Worm (Caenorhabditis elegans) whole organism, L1 larva: ENCODE data around the gene M106.3.

Source experiments
- C16A3.4 ChIP-seq: fragments of 150-350 bp; optimal IDR thresholded peaks from 2 replicates; lab custom pipeline; 2014; ENCODE audit warnings: missing biosample characterization, missing genetic modification characterization
- C34B4.2 ChIP-seq: sonication (generic microtip); optimal IDR thresholded peaks from 2 replicates; lab custom pipeline; 2017; ENCODE audit warnings: mild to moderate bottlenecking, missing genetic modification characterization, missing compliant biosample characterization
- F16B12.6 ChIP-seq: fragments of 150-350 bp; optimal IDR thresholded peaks from 2 replicates; lab custom pipeline; 2014; ENCODE audit warnings: missing biosample characterization, missing genetic modification characterization
- Y116A8C.19 ChIP-seq: sonication (generic microtip); optimal IDR thresholded peaks from 2 replicates; lab custom pipeline; 2016; ENCODE audit warnings: missing compliant biosample characterization, missing genetic modification characterization, borderline replicate concordance
- alr-1 ChIP-seq: fragments of 200-800 bp; sonication (Bioruptor generic); optimal IDR thresholded peaks from 2 replicates; lab custom pipeline; 2018; ENCODE audit warnings: borderline replicate concordance, mild to moderate bottlenecking, missing genetic modification characterization, missing compliant biosample characterization
- blmp-1 ChIP-seq: fragments of 150-350 bp; optimal IDR thresholded peaks from 2 replicates; lab custom pipeline; 2014; ENCODE audit warnings: missing biosample characterization, missing genetic modification characterization
- ceh-8 ChIP-seq: fragments of 200-800 bp; sonication (Bioruptor generic); optimal IDR thresholded peaks from 2 replicates; lab custom pipeline; 2018; ENCODE audit warnings: mild to moderate bottlenecking, missing genetic modification characterization, moderate library complexity, missing compliant biosample characterization
- ceh-82 ChIP-seq, 3 experiments: fragments of 150-350 bp in 1 of 3; sonication (generic microtip) in 2 of 3; optimal IDR thresholded peaks; 2 replicates each; lab custom pipeline; 2014 to 2017; ENCODE audit warnings: missing biosample characterization in 3 of 3, missing genetic modification characterization in 3 of 3
- ceh-90 ChIP-seq: sonication (generic microtip); optimal IDR thresholded peaks from 2 replicates; lab custom pipeline; 2016; ENCODE audit warnings: missing genetic modification characterization, missing compliant biosample characterization
- efl-1 ChIP-seq, 4 experiments: fragments of 150-350 bp; optimal IDR thresholded peaks in 3 of 4; peaks in 1 of 4; 1 replicate in 1 of 4; 2 replicates in 3 of 4; lab custom pipeline; 2014; ENCODE audit warnings: missing biosample characterization in 2 of 4, missing genetic modification characterization in 2 of 4, missing genetic modification reagents in 2 of 4
- efl-3 ChIP-seq: fragments of 200-800 bp; sonication (Bioruptor generic); optimal IDR thresholded peaks from 2 replicates; lab custom pipeline; 2018; ENCODE audit warnings: mild to moderate bottlenecking, missing genetic modification characterization, missing compliant biosample characterization
- egl-13 ChIP-seq: sonication (generic microtip); optimal IDR thresholded peaks from 2 replicates; lab custom pipeline; 2016; ENCODE audit warnings: missing genotype, missing genetic modification reagents, missing genetic modification characterization, missing compliant biosample characterization
- egl-27 ChIP-seq, 2 experiments: fragments of 150-350 bp in 1 of 2; sonication (generic microtip); optimal IDR thresholded peaks; 3 replicates each; lab custom pipeline; 2017 to 2018; ENCODE audit warnings: missing biosample characterization in 2 of 2, missing genetic modification characterization in 2 of 2, missing genetic modification reagents in 2 of 2
- elt-2 ChIP-seq: sonication (generic microtip); optimal IDR thresholded peaks from 2 replicates; lab custom pipeline; 2016; ENCODE audit warnings: missing genetic modification characterization, mild to moderate bottlenecking, inconsistent platforms, missing compliant biosample characterization, missing genetic modification reagents
- elt-3 ChIP-seq, 6 experiments: fragments of 150-350 bp in 1 of 6; sonication (generic microtip); optimal IDR thresholded peaks; 2 replicates each; lab custom pipeline; 2017 to 2018; ENCODE audit warnings: missing biosample characterization in 6 of 6, missing genetic modification characterization in 6 of 6, inconsistent platforms in 1 of 6
- fkh-10 ChIP-seq: sonication (generic microtip); optimal IDR thresholded peaks from 2 replicates; lab custom pipeline; 2017; ENCODE audit warnings: missing biosample characterization, missing genetic modification reagents, missing genetic modification characterization
- fkh-4 ChIP-seq: sonication (generic microtip); optimal IDR thresholded peaks from 2 replicates; lab custom pipeline; 2016; ENCODE audit warnings: missing compliant biosample characterization, missing genetic modification characterization, borderline replicate concordance
- fkh-8 ChIP-seq: sonication (generic microtip); optimal IDR thresholded peaks from 2 replicates; lab custom pipeline; 2016; ENCODE audit warnings: mild to moderate bottlenecking, missing genetic modification characterization, missing compliant biosample characterization
- grh-1 ChIP-seq: fragments of 200-800 bp; sonication (Bioruptor generic); IDR thresholded peaks from 2 replicates; pipeline ENCODE4 v1.3.6; 2022; ENCODE audit warnings: missing genetic modification reagents, missing genetic modification characterization, missing compliant biosample characterization
- hlh-17 ChIP-seq: fragments of 200-800 bp; sonication (Bioruptor generic); optimal IDR thresholded peaks from 2 replicates; lab custom pipeline; 2018; ENCODE audit warnings: missing genetic modification characterization, mild to moderate bottlenecking, missing compliant biosample characterization, moderate library complexity, borderline replicate concordance
- irx-1 ChIP-seq: sonication (generic microtip); optimal IDR thresholded peaks from 2 replicates; lab custom pipeline; 2016; ENCODE audit warnings: missing genetic modification characterization, missing compliant biosample characterization
- isw-1 ChIP-seq: fragments of 200-800 bp; sonication (Bioruptor generic); IDR thresholded peaks from 2 replicates; pipeline ENCODE4 v1.3.6; 2022; ENCODE audit warnings: missing genetic modification characterization, missing compliant biosample characterization
- jun-1 ChIP-seq: fragments of 150-350 bp; optimal IDR thresholded peaks from 2 replicates; lab custom pipeline; 2014; ENCODE audit warnings: missing biosample characterization, missing genetic modification reagents, missing genetic modification characterization
- lin-35 ChIP-seq, 2 experiments: fragments of 150-350 bp; optimal IDR thresholded peaks; 2 replicates each; lab custom pipeline; 2014; ENCODE audit warnings: missing biosample characterization in 2 of 2, missing genetic modification characterization in 2 of 2, missing genetic modification reagents in 2 of 2
- lir-3 ChIP-seq: sonication (generic microtip); optimal IDR thresholded peaks from 2 replicates; lab custom pipeline; 2016; ENCODE audit warnings: mild to moderate bottlenecking, missing genetic modification characterization, moderate library complexity, missing compliant biosample characterization; ENCODE audit not compliant: poor library complexity
- mab-9 ChIP-seq: fragments of 200-800 bp; sonication (Bioruptor generic); IDR thresholded peaks from 2 replicates; pipeline ENCODE4 v1.3.6; 2022; ENCODE audit warnings: missing genetic modification reagents, missing genetic modification characterization, missing compliant biosample characterization
- mef-2 ChIP-seq: fragments of 150-350 bp; optimal IDR thresholded peaks from 2 replicates; lab custom pipeline; 2014; ENCODE audit warnings: missing biosample characterization, missing genetic modification characterization
- mep-1 ChIP-seq: fragments of 150-350 bp; optimal IDR thresholded peaks from 2 replicates; lab custom pipeline; 2014; ENCODE audit warnings: missing biosample characterization, missing genetic modification characterization
- nhr-19 ChIP-seq: fragments of 200-800 bp; sonication (Bioruptor generic); conservative IDR thresholded peaks from 2 replicates; pipeline ENCODE4 v1.3.6; 2022; ENCODE audit warnings: missing genetic modification characterization, missing compliant biosample characterization
- nhr-237 ChIP-seq: fragments of 150-350 bp; optimal IDR thresholded peaks from 2 replicates; lab custom pipeline; 2014; ENCODE audit warnings: missing biosample characterization, missing genetic modification characterization
- nhr-76 ChIP-seq: sonication (generic microtip); optimal IDR thresholded peaks from 2 replicates; lab custom pipeline; 2017; ENCODE audit warnings: missing biosample characterization, missing genetic modification characterization
- nhr-77 ChIP-seq: fragments of 150-350 bp; optimal IDR thresholded peaks from 2 replicates; lab custom pipeline; 2014; ENCODE audit warnings: missing biosample characterization, missing genetic modification characterization
- nhr-85 ChIP-seq: sonication (generic microtip); peaks from one replicate; lab custom pipeline; 2016; ENCODE audit warnings: missing genetic modification characterization, inconsistent platforms, missing compliant biosample characterization
- nhr-90 ChIP-seq: sonication (generic microtip); optimal IDR thresholded peaks from 2 replicates; lab custom pipeline; 2016; ENCODE audit warnings: mild to moderate bottlenecking, missing genetic modification characterization, missing compliant biosample characterization; ENCODE audit not compliant: poor library complexity
- pax-3 ChIP-seq: fragments of 200-800 bp; sonication (Bioruptor generic); optimal IDR thresholded peaks from 2 replicates; lab custom pipeline; 2018; ENCODE audit warnings: mild to moderate bottlenecking, missing genetic modification characterization, moderate library complexity, missing compliant biosample characterization
- rnt-1 ChIP-seq: sonication (generic microtip); optimal IDR thresholded peaks from 2 replicates; lab custom pipeline; 2016; ENCODE audit warnings: mild to moderate bottlenecking, missing genetic modification characterization, moderate library complexity, missing compliant biosample characterization
- skn-1 ChIP-seq: fragments of 150-350 bp; optimal IDR thresholded peaks from 2 replicates; lab custom pipeline; 2014; ENCODE audit warnings: missing biosample characterization, missing genetic modification characterization
- sptf-1 ChIP-seq: fragments of 150-350 bp; optimal IDR thresholded peaks from 2 replicates; lab custom pipeline; 2014; ENCODE audit warnings: missing biosample characterization, missing genetic modification characterization
- sup-37 ChIP-seq: fragments of 200-800 bp; sonication (Bioruptor generic); optimal IDR thresholded peaks from 2 replicates; lab custom pipeline; 2018; ENCODE audit warnings: mild to moderate bottlenecking, missing genetic modification characterization, missing compliant biosample characterization
- swsn-7 ChIP-seq: sonication (generic microtip); optimal IDR thresholded peaks from 2 replicates; lab custom pipeline; 2016; ENCODE audit warnings: missing genetic modification characterization, missing compliant biosample characterization
- tbx-2 ChIP-seq: sonication (generic microtip); optimal IDR thresholded peaks from 2 replicates; lab custom pipeline; 2016; ENCODE audit warnings: missing genetic modification characterization, missing compliant biosample characterization
- unc-130 ChIP-seq: fragments of 150-350 bp; optimal IDR thresholded peaks from 2 replicates; lab custom pipeline; 2017; ENCODE audit warnings: missing biosample characterization, missing genetic modification characterization, inconsistent platforms
- unc-30 ChIP-seq: sonication (generic microtip); optimal IDR thresholded peaks from 2 replicates; lab custom pipeline; 2017; ENCODE audit warnings: missing biosample characterization, missing genetic modification characterization
- unc-62 ChIP-seq: fragments of 150-350 bp; optimal IDR thresholded peaks from 2 replicates; lab custom pipeline; 2014; ENCODE audit warnings: missing biosample characterization, missing genetic modification reagents, missing genetic modification characterization
- unc-86 ChIP-seq: sonication (generic microtip); optimal IDR thresholded peaks from 2 replicates; lab custom pipeline; 2016; ENCODE audit warnings: missing genetic modification characterization, missing compliant biosample characterization
- unc-98 ChIP-seq: fragments of 200-800 bp; sonication (Bioruptor generic); IDR thresholded peaks from 2 replicates; pipeline ENCODE4 v1.3.6; 2022; ENCODE audit warnings: missing genetic modification characterization, missing compliant biosample characterization
- xbp-1 ChIP-seq: sonication (generic microtip); optimal IDR thresholded peaks from 2 replicates; lab custom pipeline; 2016; ENCODE audit warnings: missing genetic modification characterization, missing compliant biosample characterization
- zag-1 ChIP-seq: fragments of 150-350 bp; optimal IDR thresholded peaks from 2 replicates; lab custom pipeline; 2014; ENCODE audit warnings: missing biosample characterization, missing genetic modification characterization
- zip-4 ChIP-seq: fragments of 200-800 bp; sonication (Bioruptor generic); optimal IDR thresholded peaks from 2 replicates; lab custom pipeline; 2018; ENCODE audit warnings: mild to moderate bottlenecking, missing genetic modification characterization, moderate library complexity, missing compliant biosample characterization
- ztf-4 ChIP-seq: fragments of 150-350 bp; optimal IDR thresholded peaks from 2 replicates; lab custom pipeline; 2014; ENCODE audit warnings: missing biosample characterization, missing genetic modification characterization

Gene M106.3

DNA sequence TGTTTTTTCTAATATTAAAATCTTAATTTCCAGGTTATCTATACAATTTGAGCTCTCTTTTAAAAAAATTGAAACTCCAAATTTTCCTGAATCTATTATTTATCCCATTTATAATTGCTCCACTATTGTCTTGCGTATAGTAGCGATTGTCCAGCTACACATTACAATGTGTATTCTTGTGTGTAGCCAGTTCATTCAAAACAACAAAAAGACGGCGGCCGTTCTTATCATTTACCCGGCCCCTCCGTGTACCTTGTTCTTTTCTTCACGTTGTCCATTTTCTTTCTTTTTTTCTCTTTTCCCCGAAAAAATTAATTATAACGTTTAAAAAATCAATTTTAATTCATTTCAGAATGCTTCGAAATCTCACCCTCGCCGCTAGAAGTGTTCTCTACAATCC is 40.0 kb downstream of the M106.3 start, which contains the start of gene ech-4:
Gene ech-4 (plus strand): TSS at position 353 of the 400 bp plus-strand sequence.
- peak; percentile 16 for TF ChIP-seq blmp-1 (tag; lab: Kevin White, UChicago)
- no peak for TF ChIP-seq sptf-1 (tag; lab: Kevin White, UChicago)
- peak in 1 of 2 experiments; percentile 15 for TF ChIP-seq lin-35 (GFP tag; optimal IDR thresholded peaks at IDR 0.05; lab: Kevin White, UChicago)

DNA sequence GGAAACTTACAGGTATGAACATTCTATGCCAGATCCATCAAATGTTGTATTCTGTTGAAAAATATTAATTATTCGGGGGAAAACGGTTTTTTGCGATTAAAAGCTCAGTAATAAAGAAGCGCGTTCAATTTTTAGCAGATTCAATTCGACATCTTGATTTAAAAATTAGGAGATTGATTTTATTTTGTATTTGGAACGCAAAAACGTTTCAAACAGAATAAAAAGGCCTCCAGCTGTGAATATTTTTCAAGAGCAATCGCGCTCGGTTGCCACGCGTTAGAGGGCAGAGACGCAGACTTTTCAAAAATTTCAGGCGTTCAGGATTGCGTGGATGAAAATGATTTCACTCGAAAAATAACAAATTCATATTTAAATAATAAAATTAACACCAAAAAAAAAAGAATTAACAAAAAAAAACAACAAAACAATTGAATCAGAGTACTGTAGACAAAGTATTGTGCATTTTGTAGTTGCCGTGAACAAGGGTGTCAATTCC is 40.7 kb downstream of the M106.3 start, which contains the start of gene R06F6.8:
Gene R06F6.8 (minus strand): TSS at position 51 of the 496 bp plus-strand sequence.
- no peak for TF ChIP-seq fkh-8 (tag; lab: Kevin White, UChicago)
- TF ChIP-seq fkh-10 (GFP tag; lab: Kevin White, UChicago), result no peak
- TF ChIP-seq efl-3, result no peak
- no peak for TF ChIP-seq ceh-8 (GFP tag; lab: Kevin White, UChicago)
- no peak for TF ChIP-seq rnt-1
- no peak for TF ChIP-seq ztf-4 (tag; lab: Kevin White, UChicago)
- TF ChIP-seq alr-1 (tag; lab: Kevin White, UChicago), result no peak
- peak; percentile 32 for TF ChIP-seq F16B12.6
- no peak for TF ChIP-seq Y116A8C.19 (tag; lab: Kevin White, UChicago)
- no peak for TF ChIP-seq isw-1
- TF ChIP-seq grh-1 (GFP tag; lab: Robert Waterston, UW), result no peak
- TF ChIP-seq hlh-17 (GFP tag; lab: Kevin White, UChicago), result no peak
- no peak for TF ChIP-seq C34B4.2 (tag; lab: Kevin White, UChicago)
- peak; percentile 15 for TF ChIP-seq skn-1 (tag; lab: Kevin White, UChicago)
- no peak for TF ChIP-seq nhr-85 (tag; lab: Kevin White, UChicago)
- peak; percentile 59 for TF ChIP-seq mep-1 (tag; lab: Kevin White, UChicago)
- no peak for TF ChIP-seq pax-3 (tag; lab: Kevin White, UChicago)
- TF ChIP-seq elt-2, result no peak
- no peak for TF ChIP-seq zag-1 (tag; lab: Kevin White, UChicago)
- TF ChIP-seq tbx-2 (tag; lab: Kevin White, UChicago), result no peak
- TF ChIP-seq nhr-77, result no peak
- no peak for TF ChIP-seq ceh-90 (tag; lab: Kevin White, UChicago)
- no peak for TF ChIP-seq egl-13 (tag; lab: Kevin White, UChicago)
- no peak for TF ChIP-seq nhr-90
- no peak for TF ChIP-seq swsn-7 (tag; lab: Kevin White, UChicago)
- TF ChIP-seq sptf-1 (tag; lab: Kevin White, UChicago), result no peak
- TF ChIP-seq zip-4 (GFP tag; lab: Kevin White, UChicago), result no peak
- TF ChIP-seq xbp-1 (tag; lab: Kevin White, UChicago), result no peak
- no peak for TF ChIP-seq nhr-237 (tag; lab: Kevin White, UChicago)
- TF ChIP-seq nhr-76 (tag; lab: Kevin White, UChicago), result no peak
- no peak for TF ChIP-seq jun-1 (tag; lab: Kevin White, UChicago)
- TF ChIP-seq sup-37 (GFP tag; lab: Kevin White, UChicago), result no peak
- TF ChIP-seq fkh-4 (tag; lab: Kevin White, UChicago), result no peak
- peak; percentile 56 to 58 for TF ChIP-seq efl-1 (optimal IDR thresholded peaks at IDR 0.05; lab: Kevin White, UChicago)
- TF ChIP-seq efl-1 (GFP tag; optimal IDR thresholded peaks at IDR 0.05 in 1 of 2; lab: Kevin White, UChicago), result peak; percentile 58 to 95
- no peak for TF ChIP-seq unc-98 (GFP tag; lab: Robert Waterston, UW)
- TF ChIP-seq C16A3.4 (tag; lab: Kevin White, UChicago), result peak; percentile 19
- peak in 1 of 3 experiments; percentile 20 for TF ChIP-seq ceh-82 (tag; optimal IDR thresholded peaks at IDR 0.05; lab: Kevin White, UChicago)
- TF ChIP-seq egl-27 (tag; optimal IDR thresholded peaks at IDR 0.05; lab: Kevin White, UChicago), result no peak
- TF ChIP-seq mef-2 (tag; lab: Kevin White, UChicago), result no peak
- no peak for TF ChIP-seq mab-9 (GFP tag; lab: Robert Waterston, UW)
- TF ChIP-seq unc-62 (GFP tag; lab: Kevin White, UChicago), result no peak
- TF ChIP-seq elt-3 (tag; optimal IDR thresholded peaks at IDR 0.05; lab: Kevin White, UChicago), result peak in 1 of 6 experiments; percentile 22
- TF ChIP-seq unc-30 (tag; lab: Kevin White, UChicago), result no peak
- peak; percentile 23 for TF ChIP-seq unc-130
- TF ChIP-seq unc-86 (tag; lab: Kevin White, UChicago), result no peak
- no peak for TF ChIP-seq nhr-19 (GFP tag; lab: Robert Waterston, UW)
- TF ChIP-seq lir-3, result no peak
- TF ChIP-seq irx-1 (tag; lab: Kevin White, UChicago), result no peak
